Worm (Caenorhabditis elegans) whole organism, L4 larva: ENCODE measurements around the gene acr-20.

Experiments
- F26F4.8 ChIP-seq: fragments of 200-800 bp; sonication (Bioruptor generic); conservative IDR thresholded peaks from 2 replicates; pipeline ENCODE4 v1.3.6; 2022; ENCODE audit warnings: missing genetic modification characterization, missing compliant biosample characterization
- R02D3.7 ChIP-seq: fragments of 150-350 bp; sonication (generic microtip); optimal IDR thresholded peaks from 3 replicates; lab custom pipeline; 2014; ENCODE audit warnings: missing biosample characterization, missing genetic modification characterization
- T20F7.1 ChIP-seq: fragments of 200-800 bp; sonication (Bioruptor generic); optimal IDR thresholded peaks from 2 replicates; lab custom pipeline; 2018; ENCODE audit warnings: mild to moderate bottlenecking, missing genetic modification characterization, missing compliant biosample characterization
- T26A8.4 ChIP-seq: fragments of 200-800 bp; sonication (Bioruptor generic); IDR thresholded peaks from 2 replicates; pipeline ENCODE4 v1.3.6; 2022; ENCODE audit warnings: missing genetic modification characterization, missing compliant biosample characterization
- Y105C5A.15 ChIP-seq: fragments of 200-800 bp; sonication (Bioruptor generic); IDR thresholded peaks from 2 replicates; pipeline ENCODE4 v1.3.6; 2022; ENCODE audit warnings: missing genetic modification characterization, missing compliant biosample characterization
- Y5F2A.4 ChIP-seq: fragments of 200-800 bp; sonication (Bioruptor generic); optimal IDR thresholded peaks from 2 replicates; lab custom pipeline; 2018; ENCODE audit warnings: mild to moderate bottlenecking, missing genetic modification characterization, missing compliant biosample characterization
- ZK546.5 ChIP-seq, 2 experiments: sonication (generic microtip); optimal IDR thresholded peaks; 2 replicates each; lab custom pipeline; 2017; ENCODE audit warnings: missing biosample characterization in 2 of 2, missing genetic modification characterization in 2 of 2
- aha-1 ChIP-seq: fragments of 150-350 bp; peaks from one replicate; lab custom pipeline; 2014; ENCODE audit warnings: missing biosample characterization, missing genetic modification characterization
- aly-2 ChIP-seq: sonication (generic microtip); optimal IDR thresholded peaks from 2 replicates; lab custom pipeline; 2018; ENCODE audit warnings: missing biosample characterization, missing genetic modification characterization
- ama-1 ChIP-seq: fragments of 150-350 bp; optimal IDR thresholded peaks from 2 replicates; lab custom pipeline; 2014; ENCODE audit warnings: inconsistent platforms, mixed read lengths
- attf-4 ChIP-seq: sonication (generic microtip); optimal IDR thresholded peaks from 3 replicates; lab custom pipeline; 2017; ENCODE audit warnings: missing biosample characterization, missing genetic modification characterization
- ceh-32 ChIP-seq: sonication (generic microtip); optimal IDR thresholded peaks from 2 replicates; lab custom pipeline; 2016; ENCODE audit warnings: mild to moderate bottlenecking, missing genetic modification characterization, missing compliant biosample characterization; ENCODE audit not compliant: poor library complexity
- ceh-82 ChIP-seq: sonication (generic microtip); optimal IDR thresholded peaks from 2 replicates; lab custom pipeline; 2017; ENCODE audit warnings: missing biosample characterization, missing genetic modification characterization
- daf-12 ChIP-seq: fragments of 150-350 bp; optimal IDR thresholded peaks from 2 replicates; lab custom pipeline; 2014; ENCODE audit warnings: missing biosample characterization, missing genetic modification reagents, missing genetic modification characterization
- daf-16 ChIP-seq, 3 experiments: sonication (generic microtip); optimal IDR thresholded peaks; 2 replicates each; lab custom pipeline; 2016 to 2017; ENCODE audit warnings: missing genetic modification characterization in 3 of 3, missing genetic modification reagents in 3 of 3, mild to moderate bottlenecking in 2 of 3, missing compliant biosample characterization in 2 of 3, missing biosample characterization in 1 of 3, moderate library complexity in 1 of 3
- dmd-6 ChIP-seq: fragments of 200-800 bp; sonication (Bioruptor generic); IDR thresholded peaks from 2 replicates; pipeline ENCODE4 v1.3.6; 2022; ENCODE audit warnings: missing genetic modification reagents, missing genetic modification characterization, missing compliant biosample characterization
- dmd-8 ChIP-seq: fragments of 200-800 bp; sonication (Bioruptor generic); IDR thresholded peaks from 2 replicates; pipeline ENCODE4 v1.3.6; 2022; ENCODE audit warnings: missing genetic modification characterization, missing compliant biosample characterization
- duxl-1 ChIP-seq: sonication (generic microtip); optimal IDR thresholded peaks from 2 replicates; lab custom pipeline; 2016; ENCODE audit warnings: mild to moderate bottlenecking, missing genetic modification characterization, moderate library complexity, missing compliant biosample characterization; ENCODE audit not compliant: poor library complexity
- gei-8 ChIP-seq: fragments of 200-800 bp; sonication (Bioruptor generic); optimal IDR thresholded peaks from 2 replicates; lab custom pipeline; 2018; ENCODE audit warnings: mild to moderate bottlenecking, missing genetic modification characterization, missing compliant biosample characterization
- hif-1 ChIP-seq, 2 experiments: sonication (generic microtip); optimal IDR thresholded peaks; 2 replicates each; lab custom pipeline; 2016 to 2017; ENCODE audit warnings: missing compliant biosample characterization in 2 of 2, missing genetic modification characterization in 2 of 2, missing genetic modification reagents in 2 of 2, missing genotype in 2 of 2, mild to moderate bottlenecking in 1 of 2
- hlh-11 ChIP-seq: fragments of 200-800 bp; sonication (Bioruptor generic); optimal IDR thresholded peaks from 2 replicates; lab custom pipeline; 2018; ENCODE audit warnings: mild to moderate bottlenecking, missing genetic modification characterization, missing compliant biosample characterization
- hlh-30 ChIP-seq: sonication (generic microtip); optimal IDR thresholded peaks from 2 replicates; lab custom pipeline; 2017; ENCODE audit warnings: antibody characterized with exemption, mild to moderate bottlenecking, missing genetic modification characterization, missing compliant biosample characterization; ENCODE audit not compliant: insufficient read depth
- hmg-1.1 ChIP-seq: fragments of 200-800 bp; sonication (Bioruptor generic); IDR thresholded peaks from 2 replicates; pipeline ENCODE4 v1.3.6; 2022; ENCODE audit warnings: missing genetic modification reagents, missing genetic modification characterization, missing compliant biosample characterization
- lim-7 ChIP-seq: fragments of 200-800 bp; sonication (Bioruptor generic); IDR thresholded peaks from 2 replicates; pipeline ENCODE4 v1.3.6; 2022; ENCODE audit warnings: missing genetic modification characterization, missing compliant biosample characterization
- lin-13 ChIP-seq: fragments of 150-350 bp; optimal IDR thresholded peaks from 2 replicates; lab custom pipeline; 2014; ENCODE audit warnings: missing biosample characterization, missing genetic modification reagents, missing genetic modification characterization
- lir-3 ChIP-seq: sonication (generic microtip); optimal IDR thresholded peaks from 2 replicates; lab custom pipeline; 2016; ENCODE audit warnings: mild to moderate bottlenecking, missing genetic modification characterization, missing compliant biosample characterization
- lsy-2 ChIP-seq, 2 experiments: fragments of 150-350 bp in 1 of 2; sonication (generic microtip) in 1 of 2; optimal IDR thresholded peaks; 2 replicates each; lab custom pipeline; 2014 to 2017; ENCODE audit warnings: missing biosample characterization in 2 of 2, missing genetic modification characterization in 2 of 2
- madf-5 ChIP-seq, 2 experiments: fragments of 200-800 bp; sonication (Bioruptor generic); IDR thresholded peaks; 2 replicates each; pipeline ENCODE4 v1.3.6; 2022; ENCODE audit warnings: missing compliant biosample characterization in 2 of 2, missing genetic modification characterization in 2 of 2
- madf-9 ChIP-seq: fragments of 200-800 bp; sonication (Bioruptor generic); conservative IDR thresholded peaks from 2 replicates; pipeline ENCODE4 v1.3.6; 2022; ENCODE audit warnings: missing genetic modification reagents, missing genetic modification characterization, missing compliant biosample characterization
- mep-1 ChIP-seq: fragments of 150-350 bp; sonication (generic microtip); optimal IDR thresholded peaks from 3 replicates; lab custom pipeline; 2014; ENCODE audit warnings: missing biosample characterization, missing genetic modification characterization
- nhr-10 ChIP-seq: fragments of 150-350 bp; optimal IDR thresholded peaks from 2 replicates; lab custom pipeline; 2014; ENCODE audit warnings: missing biosample characterization, missing genetic modification characterization
- nhr-102 ChIP-seq: sonication (generic microtip); optimal IDR thresholded peaks from 2 replicates; lab custom pipeline; 2016; ENCODE audit warnings: mild to moderate bottlenecking, missing genetic modification characterization, moderate library complexity, missing compliant biosample characterization
- nhr-111 ChIP-seq: fragments of 200-800 bp; sonication (Bioruptor generic); optimal IDR thresholded peaks from 2 replicates; lab custom pipeline; 2018; ENCODE audit warnings: mild to moderate bottlenecking, missing genetic modification characterization, missing compliant biosample characterization
- nhr-41 ChIP-seq: fragments of 200-800 bp; sonication (Bioruptor generic); IDR thresholded peaks from 2 replicates; pipeline ENCODE4 v1.3.6; 2022; ENCODE audit warnings: missing genetic modification reagents, missing genetic modification characterization, missing compliant biosample characterization
- nhr-6 ChIP-seq: fragments of 150-350 bp; optimal IDR thresholded peaks from 2 replicates; lab custom pipeline; 2014; ENCODE audit warnings: missing biosample characterization, missing genetic modification characterization
- nhr-76 ChIP-seq: fragments of 150-350 bp; optimal IDR thresholded peaks from 2 replicates; lab custom pipeline; 2014; ENCODE audit warnings: missing biosample characterization, missing genetic modification characterization
- php-3 ChIP-seq: fragments of 200-800 bp; sonication (Bioruptor generic); IDR thresholded peaks from 2 replicates; pipeline ENCODE4 v1.3.6; 2022; ENCODE audit warnings: missing genetic modification reagents, missing genetic modification characterization, missing compliant biosample characterization
- skn-1 ChIP-seq: fragments of 150-350 bp; optimal IDR thresholded peaks from 2 replicates; lab custom pipeline; 2014; ENCODE audit warnings: missing biosample characterization, missing genetic modification characterization
- tra-1 ChIP-seq: fragments of 200-800 bp; sonication (Bioruptor generic); IDR thresholded peaks from 2 replicates; pipeline ENCODE4 v1.3.6; 2022; ENCODE audit warnings: missing genetic modification reagents, missing genetic modification characterization, missing compliant biosample characterization
- unc-130 ChIP-seq: sonication (generic microtip); optimal IDR thresholded peaks from 2 replicates; lab custom pipeline; 2016; ENCODE audit warnings: missing genetic modification reagents, missing genetic modification characterization, missing compliant biosample characterization
- unc-62 ChIP-seq, 3 experiments: fragments of 150-350 bp in 1 of 3; sonication (generic microtip); optimal IDR thresholded peaks in 2 of 3; peaks in 1 of 3; 1 replicate in 1 of 3; 2 replicates in 2 of 3; lab custom pipeline; 2014 to 2017; ENCODE audit warnings: missing biosample characterization in 3 of 3, missing genetic modification characterization in 3 of 3, missing genetic modification reagents in 3 of 3, missing genotype in 1 of 3
- zag-1 ChIP-seq: fragments of 150-350 bp; optimal IDR thresholded peaks from 2 replicates; lab custom pipeline; 2014; ENCODE audit warnings: missing biosample characterization, missing genetic modification characterization
- zfp-2 ChIP-seq: sonication (generic microtip); optimal IDR thresholded peaks from 2 replicates; lab custom pipeline; 2016; ENCODE audit warnings: mild to moderate bottlenecking, missing genetic modification characterization, missing compliant biosample characterization
- zip-11 ChIP-seq: fragments of 200-800 bp; sonication (Bioruptor generic); IDR thresholded peaks from 2 replicates; pipeline ENCODE4 v1.3.6; 2022; ENCODE audit warnings: missing genetic modification characterization, missing compliant biosample characterization

Gene acr-20

DNA sequence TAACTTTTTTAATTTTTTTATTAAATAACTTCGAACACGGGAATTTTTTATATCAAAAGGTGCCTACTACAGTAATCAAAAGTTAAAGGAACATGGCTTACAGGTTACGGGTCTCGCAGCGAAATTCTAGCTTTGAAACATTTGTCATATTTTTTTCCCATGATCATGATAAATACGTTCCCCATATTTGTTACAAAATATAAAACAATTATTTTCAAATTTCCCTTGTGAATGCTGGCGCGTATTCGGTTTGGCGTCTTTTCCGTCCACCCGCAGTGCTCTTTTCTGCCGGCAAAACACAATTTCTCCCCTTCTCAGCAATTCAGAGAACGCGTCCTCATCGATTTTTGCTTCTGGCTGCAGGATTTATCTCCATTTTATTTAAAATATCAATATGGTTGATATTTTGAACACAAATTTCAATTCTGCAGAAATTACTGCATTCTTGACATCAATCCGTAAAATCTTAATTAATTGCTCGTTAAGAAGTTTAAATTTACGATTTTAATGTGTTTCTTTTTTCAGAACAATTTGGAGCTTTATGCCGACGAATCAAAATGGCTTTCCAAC lies 12.4 kb downstream of the acr-20 start, which contains the start of gene imb-2 (continued):
- TF ChIP-seq lir-3 (no peak), zfp-2 (tag; lab: Kevin White, UChicago) (no peak), hif-1 (tag; optimal IDR thresholded peaks at IDR 0.05; lab: Kevin White, UChicago) (peak in 1 of 2 experiments; percentile 64), lsy-2 (tag; optimal IDR thresholded peaks at IDR 0.05; lab: Kevin White, UChicago) (peak in 1 of 2 experiments; percentile 91), nhr-41 (GFP tag; lab: Robert Waterston, UW) (no peak), ama-1 (no peak), lin-13 (GFP tag; lab: Kevin White, UChicago) (no peak), zip-11 (GFP tag; lab: Robert Waterston, UW) (no peak), hmg-1.1 (0 out of 2 replicates have a peak, but pooled peaks have one; percentile 43), ceh-82 (tag; lab: Kevin White, UChicago) (no peak), daf-12 (tag; lab: Kevin White, UChicago) (no peak), duxl-1 (tag; lab: Kevin White, UChicago) (no peak), php-3 (GFP tag; lab: Robert Waterston, UW) (no peak), aha-1 (tag; lab: Kevin White, UChicago) (peak; percentile 83), T26A8.4 (GFP tag; lab: Robert Waterston, UW) (no peak), zag-1 (tag; lab: Kevin White, UChicago) (no peak), ZK546.5 (tag; optimal IDR thresholded peaks at IDR 0.05; lab: Kevin White, UChicago) (no peak), madf-9 (GFP tag; lab: Robert Waterston, UW) (no peak), F26F4.8 (GFP tag; lab: Robert Waterston, UW) (no peak), mep-1 (tag; lab: Kevin White, UChicago) (peak; percentile 76), daf-16 (GFP tag; optimal IDR thresholded peaks at IDR 0.05; lab: Kevin White, UChicago) (no peak), daf-16 (tag; optimal IDR thresholded peaks at IDR 0.05; lab: Kevin White, UChicago) (peak; percentile 48), unc-130 (GFP tag; lab: Kevin White, UChicago) (peak; percentile 2), T20F7.1 (no peak), dmd-6 (GFP tag; lab: Robert Waterston, UW) (0 out of 2 replicates have a peak, but pooled peaks have one; percentile 16), lim-7 (GFP tag; lab: Robert Waterston, UW) (no peak), nhr-6 (tag; lab: Kevin White, UChicago) (peak; percentile 50), dmd-8 (GFP tag; lab: Robert Waterston, UW) (no peak), nhr-102 (tag; lab: Kevin White, UChicago) (no peak), nhr-111 (no peak), Y5F2A.4 (no peak)
- TF ChIP-seq, all 104 proteins: peak for 27

DNA sequence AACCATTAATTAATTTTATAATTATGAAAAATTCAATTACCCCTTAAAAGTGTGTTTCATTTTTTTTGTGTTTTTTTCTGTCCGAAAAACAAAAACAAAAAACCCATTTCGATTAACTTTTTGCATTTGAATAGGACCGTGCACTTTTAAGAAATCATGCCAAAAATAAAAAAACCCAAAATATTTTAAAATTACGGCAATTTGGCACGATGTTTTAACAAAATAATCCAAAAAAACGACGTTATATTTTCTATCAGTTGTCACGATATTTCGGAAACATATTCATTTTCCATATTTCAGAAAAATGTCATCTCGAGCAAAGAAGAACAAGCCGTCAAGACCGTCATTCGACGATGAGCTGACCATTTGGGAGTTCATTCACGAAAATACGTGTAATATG lies 16.0 kb downstream of the acr-20 start, which contains the start of gene tebp-1:
TSS of gene tebp-1 (plus strand) at position 301 of the 400 bp plus-strand sequence.
- TF ChIP-seq unc-62 (GFP tag; optimal IDR thresholded peaks at IDR 0.05 in 1 of 2; lab: Kevin White, UChicago), result no peak
- no peak for TF ChIP-seq unc-62 (tag; optimal IDR thresholded peaks at IDR 0.05; lab: Kevin White, UChicago)
- no peak for TF ChIP-seq aly-2 (tag; lab: Kevin White, UChicago)
- TF ChIP-seq nhr-76 (tag; lab: Kevin White, UChicago), result no peak
- TF ChIP-seq hlh-11 (tag; lab: Kevin White, UChicago), result no peak
- no peak for TF ChIP-seq hlh-30
- no peak for TF ChIP-seq hif-1 (tag; optimal IDR thresholded peaks at IDR 0.05; lab: Kevin White, UChicago)
- no peak for TF ChIP-seq attf-4 (tag; lab: Kevin White, UChicago)
- TF ChIP-seq madf-5 (GFP tag; IDR thresholded peaks at IDR 0.05; lab: Robert Waterston, UW), result no peak
- no peak for TF ChIP-seq ceh-32 (tag; lab: Kevin White, UChicago)
- TF ChIP-seq tra-1 (GFP tag; lab: Robert Waterston, UW), result no peak
- no peak for TF ChIP-seq skn-1
- TF ChIP-seq hmg-1.1, result no peak
- TF ChIP-seq nhr-10, result no peak
- TF ChIP-seq gei-8 (GFP tag; lab: Kevin White, UChicago), result no peak
- TF ChIP-seq R02D3.7, result no peak
- TF ChIP-seq nhr-102 (tag; lab: Kevin White, UChicago), result no peak
- TF ChIP-seq Y105C5A.15 (GFP tag; lab: Robert Waterston, UW), result no peak
- no peak for TF ChIP-seq zag-1 (tag; lab: Kevin White, UChicago)
